Fruit fly (Drosophila melanogaster) whole organism, embryonic: Measurements from ENCODE around the gene kirre.

Experiments
- Atf3 ChIP-seq: fragments of 200-800 bp; sonication (Bioruptor generic); optimal IDR thresholded peaks from 3 replicates; lab custom pipeline; 2016; ENCODE audit warnings: missing biosample characterization, missing genetic modification characterization
- Atf6 ChIP-seq: fragments of 200-800 bp; sonication (Bioruptor generic); IDR thresholded peaks from 2 replicates; pipeline ENCODE4 v1.3.6; 2022; ENCODE audit warnings: missing biosample characterization, missing genetic modification characterization
- Blimp-1 ChIP-seq: fragments of 200-800 bp; sonication (Bioruptor generic); optimal IDR thresholded peaks from 3 replicates; lab custom pipeline; 2018; ENCODE audit warnings: missing biosample characterization, missing genetic modification characterization, mild to moderate bottlenecking, moderate library complexity, missing genetic modification reagents
- CG10267 ChIP-seq: fragments of 200-800 bp; sonication (Bioruptor generic); optimal IDR thresholded peaks from 2 replicates; lab custom pipeline; 2018; ENCODE audit warnings: missing biosample characterization, mild to moderate bottlenecking, missing genetic modification characterization, moderate library complexity
- CG10274 ChIP-seq: fragments of 200-800 bp; sonication (Bioruptor generic); optimal IDR thresholded peaks from 3 replicates; lab custom pipeline; 2017; ENCODE audit warnings: missing biosample characterization, mild to moderate bottlenecking, missing genetic modification characterization
- CG10565 ChIP-seq: fragments of 200-800 bp; sonication (Bioruptor generic); optimal IDR thresholded peaks from 3 replicates; lab custom pipeline; 2016; ENCODE audit warnings: missing biosample characterization, mild to moderate bottlenecking, missing genetic modification characterization
- CG12659 ChIP-seq: fragments of 200-800 bp; sonication (Bioruptor generic); optimal IDR thresholded peaks from 3 replicates; lab custom pipeline; 2017; ENCODE audit warnings: mild to moderate bottlenecking, missing biosample characterization, missing genetic modification reagents, missing genetic modification characterization
- CG14860 ChIP-seq: fragments of 200-800 bp; sonication (Bioruptor generic); IDR thresholded peaks from 3 replicates; pipeline ENCODE4 v1.3.6; 2022; ENCODE audit warnings: missing biosample characterization, missing genetic modification characterization; ENCODE audit not compliant: partially characterized antibody
- CG15696 ChIP-seq: fragments of 200-800 bp; sonication (Bioruptor generic); optimal IDR thresholded peaks from 2 replicates; lab custom pipeline; 2019; ENCODE audit warnings: missing biosample characterization, mild to moderate bottlenecking, missing genetic modification characterization, moderate library complexity
- CG17186 ChIP-seq: fragments of 200-800 bp; sonication (Bioruptor generic); optimal IDR thresholded peaks from 3 replicates; lab custom pipeline; 2017; ENCODE audit warnings: missing biosample characterization, missing genetic modification reagents, missing genetic modification characterization
- CG17385 ChIP-seq: fragments of 200-800 bp; sonication (Bioruptor generic); optimal IDR thresholded peaks from 3 replicates; lab custom pipeline; 2018; ENCODE audit warnings: missing biosample characterization, mild to moderate bottlenecking, missing genetic modification characterization
- CG17568 ChIP-seq: fragments of 200-800 bp; sonication (Bioruptor generic); optimal IDR thresholded peaks from 2 replicates; lab custom pipeline; 2018; ENCODE audit warnings: missing biosample characterization, mild to moderate bottlenecking, missing genetic modification characterization, moderate library complexity
- CG18011 ChIP-seq: fragments of 200-800 bp; sonication (Bioruptor generic); optimal IDR thresholded peaks from 2 replicates; lab custom pipeline; 2017; ENCODE audit warnings: missing biosample characterization, missing genetic modification characterization, mild to moderate bottlenecking, moderate library complexity, missing genotype
- CG18599 ChIP-seq: fragments of 200-800 bp; sonication (Bioruptor generic); optimal IDR thresholded peaks from 3 replicates; lab custom pipeline; 2017; ENCODE audit warnings: missing biosample characterization, missing genetic modification characterization, mild to moderate bottlenecking, moderate library complexity, missing genetic modification reagents
- CG2120 ChIP-seq: fragments of 200-800 bp; sonication (Bioruptor generic); optimal IDR thresholded peaks from 3 replicates; lab custom pipeline; 2016; ENCODE audit warnings: missing biosample characterization, missing genetic modification characterization
- CG2712 ChIP-seq: fragments of 200-800 bp; optimal IDR thresholded peaks from 3 replicates; lab custom pipeline; 2019; ENCODE audit warnings: missing biosample characterization, mild to moderate bottlenecking, missing genetic modification characterization, moderate library complexity
- CG34376 ChIP-seq: fragments of 200-800 bp; sonication (Bioruptor generic); optimal IDR thresholded peaks from 2 replicates; lab custom pipeline; 2018; ENCODE audit warnings: missing biosample characterization, mild to moderate bottlenecking, missing genetic modification characterization
- CG5245 ChIP-seq: fragments of 200-800 bp; sonication (Bioruptor generic); optimal IDR thresholded peaks from 3 replicates; lab custom pipeline; 2016; ENCODE audit warnings: missing biosample characterization, missing genetic modification characterization
- CG7987 ChIP-seq: fragments of 200-800 bp; sonication (Bioruptor generic); optimal IDR thresholded peaks from 2 replicates; lab custom pipeline; 2018; ENCODE audit warnings: missing biosample characterization, mild to moderate bottlenecking, missing genetic modification characterization, moderate library complexity
- CG8388 ChIP-seq: fragments of 200-800 bp; sonication (Bioruptor generic); optimal IDR thresholded peaks from 2 replicates; lab custom pipeline; 2019; ENCODE audit warnings: missing biosample characterization, mild to moderate bottlenecking, missing genetic modification characterization, moderate library complexity
- CG8924 ChIP-seq: fragments of 200-800 bp; optimal IDR thresholded peaks from 3 replicates; lab custom pipeline; 2019; ENCODE audit warnings: missing biosample characterization, mild to moderate bottlenecking, missing genetic modification characterization, moderate library complexity
- CG8944 ChIP-seq: fragments of 200-800 bp; sonication (Bioruptor generic); optimal IDR thresholded peaks from 3 replicates; lab custom pipeline; 2016; ENCODE audit warnings: missing biosample characterization, missing genetic modification characterization
- CG9215 ChIP-seq: fragments of 200-800 bp; sonication (Bioruptor generic); IDR thresholded peaks from 2 replicates; pipeline ENCODE4 v1.3.6; 2022; ENCODE audit warnings: missing biosample characterization, missing genetic modification characterization
- CTCF ChIP-seq: fragments of 200-800 bp; sonication (Bioruptor generic); optimal IDR thresholded peaks from 2 replicates; lab custom pipeline; 2017; ENCODE audit warnings: missing biosample characterization, mild to moderate bottlenecking, missing genetic modification characterization, moderate library complexity
- Dbx ChIP-seq: fragments of 200-800 bp; sonication (Bioruptor generic); IDR thresholded peaks from 3 replicates; pipeline ENCODE4 v1.3.6; 2022; ENCODE audit warnings: missing biosample characterization, missing genetic modification characterization
- Dref ChIP-seq: fragments of 200-800 bp; sonication (Bioruptor generic); IDR thresholded peaks from 2 replicates; pipeline ENCODE4 v1.3.6; 2022; ENCODE audit warnings: missing biosample characterization, missing genetic modification characterization
- Drgx ChIP-seq: fragments of 200-800 bp; sonication (Bioruptor generic); IDR thresholded peaks from 2 replicates; pipeline ENCODE4 v1.3.6; 2022; ENCODE audit warnings: missing biosample characterization, missing genetic modification characterization
- HHEX ChIP-seq: fragments of 200-800 bp; sonication (Bioruptor generic); optimal IDR thresholded peaks from 3 replicates; lab custom pipeline; 2017; ENCODE audit warnings: missing biosample characterization, mild to moderate bottlenecking, missing genetic modification characterization, missing genetic modification reagents
- Neu2 ChIP-seq: fragments of 200-800 bp; sonication (Bioruptor generic); optimal IDR thresholded peaks from 3 replicates; lab custom pipeline; 2016; ENCODE audit warnings: missing biosample characterization, missing genetic modification characterization, borderline replicate concordance
- Opbp ChIP-seq: fragments of 200-800 bp; sonication (Bioruptor generic); IDR thresholded peaks from 3 replicates; pipeline ENCODE4 v1.3.6; 2022; ENCODE audit warnings: missing biosample characterization, missing genetic modification characterization; ENCODE audit not compliant: partially characterized antibody
- Sry-β ChIP-seq: fragments of 200-800 bp; sonication (Bioruptor generic); optimal IDR thresholded peaks from 2 replicates; lab custom pipeline; 2018; ENCODE audit warnings: missing biosample characterization, mild to moderate bottlenecking, missing genetic modification characterization, moderate library complexity
- TFAM ChIP-seq: fragments of 200-800 bp; sonication (Bioruptor generic); optimal IDR thresholded peaks from 2 replicates; lab custom pipeline; 2017; ENCODE audit warnings: missing biosample characterization, missing genetic modification characterization, inconsistent platforms
- az2 ChIP-seq: fragments of 200-800 bp; sonication (Bioruptor generic); optimal IDR thresholded peaks from 3 replicates; lab custom pipeline; 2016; ENCODE audit warnings: missing biosample characterization, missing genetic modification characterization
- ci ChIP-seq: fragments of 200-800 bp; sonication (Bioruptor generic); IDR thresholded peaks from 3 replicates; pipeline ENCODE4 v1.3.6; 2022; ENCODE audit warnings: missing biosample characterization, missing genetic modification characterization
- dati ChIP-seq: fragments of 200-800 bp; sonication (Bioruptor generic); IDR thresholded peaks from 2 replicates; pipeline ENCODE4 v1.3.6; 2022; ENCODE audit warnings: missing biosample characterization, missing genetic modification characterization
- dm ChIP-seq: fragments of 200-800 bp; sonication (Bioruptor generic); optimal IDR thresholded peaks from 3 replicates; lab custom pipeline; 2016; ENCODE audit warnings: missing biosample characterization, missing genetic modification characterization
- esg ChIP-seq: fragments of 200-800 bp; sonication (Bioruptor generic); conservative IDR thresholded peaks from 2 replicates; pipeline ENCODE4 v1.3.6; 2022; ENCODE audit warnings: missing biosample characterization, missing genetic modification characterization
- ewg ChIP-seq: fragments of 200-800 bp; sonication (Bioruptor generic); optimal IDR thresholded peaks from 3 replicates; lab custom pipeline; 2017; ENCODE audit warnings: mild to moderate bottlenecking, missing biosample characterization, missing genetic modification reagents, missing genetic modification characterization
- fd102C ChIP-seq: fragments of 200-800 bp; sonication (Bioruptor generic); optimal IDR thresholded peaks from 2 replicates; lab custom pipeline; 2018; ENCODE audit warnings: missing biosample characterization, mild to moderate bottlenecking, missing genetic modification characterization, moderate library complexity
- fru ChIP-seq: fragments of >200 bp; optimal IDR thresholded peaks from 2 replicates; lab custom pipeline; 2017
- hbn ChIP-seq: fragments of 200-800 bp; sonication (Bioruptor generic); IDR thresholded peaks from 2 replicates; pipeline ENCODE4 v1.3.6; 2022; ENCODE audit warnings: missing biosample characterization, missing genetic modification characterization; ENCODE audit not compliant: partially characterized antibody
- ind ChIP-seq: fragments of 200-800 bp; sonication (Bioruptor generic); optimal IDR thresholded peaks from 3 replicates; lab custom pipeline; 2016; ENCODE audit warnings: missing biosample characterization, missing genetic modification characterization
- knrl ChIP-seq: fragments of 200-800 bp; sonication (Bioruptor generic); IDR thresholded peaks from 3 replicates; pipeline ENCODE4 v1.3.6; 2022; ENCODE audit warnings: missing biosample characterization, missing genetic modification characterization; ENCODE audit not compliant: partially characterized antibody
- nom ChIP-seq: fragments of 200-800 bp; sonication (Bioruptor generic); optimal IDR thresholded peaks from 2 replicates; lab custom pipeline; 2017; ENCODE audit warnings: missing biosample characterization, missing genetic modification characterization, mild to moderate bottlenecking, moderate library complexity, missing genetic modification reagents
- oc ChIP-seq: fragments of 200-800 bp; sonication (Bioruptor generic); optimal IDR thresholded peaks from 2 replicates; lab custom pipeline; 2018; ENCODE audit warnings: missing biosample characterization, mild to moderate bottlenecking, missing genetic modification characterization, moderate library complexity
- sens-2 ChIP-seq: fragments of 200-800 bp; sonication (Bioruptor generic); IDR thresholded peaks from 2 replicates; pipeline ENCODE4 v1.3.6; 2022; ENCODE audit warnings: missing biosample characterization, missing genetic modification characterization
- tgo ChIP-seq: fragments of 200-800 bp; sonication (Bioruptor generic); IDR thresholded peaks from 3 replicates; pipeline ENCODE4 v1.3.6; 2022; ENCODE audit warnings: missing biosample characterization, missing genetic modification characterization
- tx ChIP-seq: fragments of 200-800 bp; sonication (Bioruptor generic); optimal IDR thresholded peaks from 2 replicates; lab custom pipeline; 2016; ENCODE audit warnings: missing biosample characterization, missing genetic modification characterization
- vvl ChIP-seq: fragments of 200-800 bp; sonication (Bioruptor generic); IDR thresholded peaks from 2 replicates; pipeline ENCODE4 v1.3.6; 2022; ENCODE audit warnings: missing biosample characterization, missing genetic modification characterization
- zfh2 ChIP-seq: fragments of 200-800 bp; sonication (Bioruptor generic); optimal IDR thresholded peaks from 2 replicates; lab custom pipeline; 2016; ENCODE audit warnings: missing biosample characterization, missing genetic modification characterization

The kirre gene

DNA sequence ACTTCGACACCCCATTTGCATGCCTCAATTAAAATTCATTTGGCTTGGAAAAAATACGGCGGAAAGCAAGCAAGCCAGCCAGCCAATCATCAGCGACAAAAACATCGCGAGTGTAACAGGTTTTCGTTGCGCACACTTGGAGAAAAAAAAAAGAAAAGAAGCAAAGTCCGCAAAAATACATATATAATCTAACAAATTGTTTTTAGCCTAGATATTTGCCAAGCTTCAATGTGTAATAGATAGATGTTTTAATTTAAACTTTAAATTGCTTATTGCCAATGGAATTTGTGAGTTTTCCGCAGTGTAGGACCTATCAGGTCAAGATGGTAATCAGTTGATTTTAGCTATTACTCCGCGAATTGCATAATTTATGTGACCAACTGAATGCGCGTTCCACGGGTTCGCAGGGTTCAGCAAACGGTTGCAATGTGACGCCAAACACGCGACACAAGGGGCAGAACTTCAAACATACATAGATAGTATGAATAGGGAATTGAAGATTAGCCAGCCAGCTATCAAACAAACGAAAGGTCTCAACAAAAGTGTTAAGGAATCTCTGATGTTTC is 46.5 kb downstream of the kirre start (continued):
- TF ChIP-seq fd102C (GFP tag; lab: Kevin White, UChicago) (no peak), CG8924 (tag; lab: Kevin White, UChicago) (peak; percentile 50), CG9215 (GFP tag; lab: Robert Waterston, UW) (peak; percentile 87), CG2120 (GFP tag; lab: Kevin White, UChicago) (peak; percentile 94), Sry-β (GFP tag; lab: Kevin White, UChicago) (no peak), TFAM (GFP tag; lab: Kevin White, UChicago) (peak; percentile 25), Atf6 (GFP tag; lab: Robert Waterston, UW) (peak; percentile 94), Neu2 (peak; percentile 8), CG18599 (GFP tag; lab: Kevin White, UChicago) (peak; percentile 91), CG17568 (GFP tag; lab: Kevin White, UChicago) (peak; percentile 65), tgo (GFP tag; lab: Robert Waterston, UW) (peak; percentile 93), oc (tag; lab: Kevin White, UChicago) (peak; percentile 79), zfh2 (GFP tag; lab: Kevin White, UChicago) (peak; percentile 88), tx (peak; percentile 82), nom (GFP tag; lab: Kevin White, UChicago) (peak; percentile 73), Opbp (GFP tag; lab: Robert Waterston, UW) (no peak), CG10565 (GFP tag; lab: Kevin White, UChicago) (peak; percentile 55), Blimp-1 (GFP tag; lab: Kevin White, UChicago) (peak; percentile 82), esg (GFP tag; lab: Robert Waterston, UW) (peak; percentile 92), ci (peak; percentile 93), CG18011 (peak; percentile 66), Atf3 (peak; percentile 75), fru (lab: Kevin White, UChicago) (no peak), az2 (peak; percentile 83), sens-2 (GFP tag; lab: Robert Waterston, UW) (peak; percentile 61; the same call in 1 of the 2 replicates), CG15696 (tag; lab: Kevin White, UChicago) (peak; percentile 66), vvl (GFP tag; lab: Robert Waterston, UW) (peak; percentile 95), HHEX (GFP tag; lab: Kevin White, UChicago) (peak; percentile 87), knrl (no peak), ind (peak; percentile 93), CG7987 (peak; percentile 18), CG17385 (GFP tag; lab: Kevin White, UChicago) (peak; percentile 81), CG34376 (GFP tag; lab: Kevin White, UChicago) (no peak), dm (GFP tag; lab: Kevin White, UChicago) (peak; percentile 66), hbn (GFP tag; lab: Robert Waterston, UW) (no peak), CG14860 (no peak), CG8944 (GFP tag; lab: Kevin White, UChicago) (peak; percentile 77), CG10267 (peak; percentile 70), CG8388 (peak; percentile 76), CTCF (GFP tag; lab: Kevin White, UChicago) (peak; percentile 43), Dref (GFP tag; lab: Robert Waterston, UW) (no peak), dati (GFP tag; lab: Robert Waterston, UW) (peak; percentile 64), Dbx (GFP tag; lab: Robert Waterston, UW) (peak; percentile 93), CG12659 (peak; percentile 75), CG2712 (peak; percentile 73), Drgx (GFP tag; lab: Robert Waterston, UW) (peak; percentile 97), CG5245 (GFP tag; lab: Kevin White, UChicago) (peak; percentile 82), CG17186 (GFP tag; lab: Kevin White, UChicago) (peak; percentile 18), ewg (peak; percentile 69), CG10274 (GFP tag; lab: Kevin White, UChicago) (peak; percentile 73)
